Fruit fly (Drosophila melanogaster) whole organism, prepupa: Measurements from ENCODE around the gene Pitslre.

ENCODE experiments used
- CG16779 ChIP-seq: fragments of 200-800 bp; sonication (Bioruptor generic); optimal IDR thresholded peaks from 3 replicates; lab custom pipeline; 2017; ENCODE audit warnings: missing biosample characterization, mild to moderate bottlenecking, missing genetic modification characterization
- CG31627 ChIP-seq: fragments of 200-800 bp; sonication (Bioruptor generic); optimal IDR thresholded peaks from 3 replicates; lab custom pipeline; 2016; ENCODE audit warnings: missing biosample characterization, missing genetic modification characterization
- Eip78C ChIP-seq: fragments of 200-800 bp; sonication (Bioruptor generic); peaks from one replicate; lab custom pipeline; 2016; ENCODE audit warnings: missing biosample characterization, missing genetic modification characterization
- Gug ChIP-seq: fragments of 200-800 bp; sonication (Bioruptor generic); IDR thresholded peaks from 2 replicates; pipeline ENCODE4 v1.3.6; 2022; ENCODE audit warnings: missing biosample characterization, missing genetic modification characterization
- Hr38 ChIP-seq: sonication (Bioruptor generic); optimal IDR thresholded peaks from 2 replicates; lab custom pipeline; 2016; ENCODE audit warnings: missing biosample characterization, missing genetic modification characterization
- Hr39 ChIP-seq: fragments of 200-800 bp; sonication (Bioruptor generic); optimal IDR thresholded peaks from 2 replicates; lab custom pipeline; 2016; ENCODE audit warnings: missing biosample characterization, missing genetic modification characterization
- cyc ChIP-seq: fragments of 200-800 bp; sonication (Bioruptor generic); optimal IDR thresholded peaks from 3 replicates; lab custom pipeline; 2016; ENCODE audit warnings: missing biosample characterization, missing genetic modification characterization
- fd85E ChIP-seq: fragments of 200-800 bp; sonication (Bioruptor generic); optimal IDR thresholded peaks from 3 replicates; lab custom pipeline; 2016; ENCODE audit warnings: missing biosample characterization, missing genetic modification characterization
- fkh ChIP-seq: fragments of 200-800 bp; sonication (Bioruptor generic); optimal IDR thresholded peaks from 3 replicates; lab custom pipeline; 2017; ENCODE audit warnings: missing biosample characterization, mild to moderate bottlenecking, missing genetic modification characterization, moderate library complexity
- spab ChIP-seq: fragments of 200-800 bp; sonication (Bioruptor generic); optimal IDR thresholded peaks from 2 replicates; lab custom pipeline; 2017; ENCODE audit warnings: missing biosample characterization, mild to moderate bottlenecking, missing genetic modification characterization, missing genetic modification reagents
- ss ChIP-seq, 2 experiments: fragments of 200-800 bp; sonication (Bioruptor generic); optimal IDR thresholded peaks; 2 replicates in 1 of 2; 3 replicates in 1 of 2; lab custom pipeline; 2017 to 2018; ENCODE audit warnings: mild to moderate bottlenecking in 2 of 2, missing biosample characterization in 2 of 2, missing genetic modification characterization in 2 of 2, moderate library complexity in 1 of 2
- svp ChIP-seq: fragments of 200-800 bp; sonication (Bioruptor generic); peaks from one replicate; lab custom pipeline; 2016; ENCODE audit warnings: missing biosample characterization, missing genetic modification characterization

DNA sequence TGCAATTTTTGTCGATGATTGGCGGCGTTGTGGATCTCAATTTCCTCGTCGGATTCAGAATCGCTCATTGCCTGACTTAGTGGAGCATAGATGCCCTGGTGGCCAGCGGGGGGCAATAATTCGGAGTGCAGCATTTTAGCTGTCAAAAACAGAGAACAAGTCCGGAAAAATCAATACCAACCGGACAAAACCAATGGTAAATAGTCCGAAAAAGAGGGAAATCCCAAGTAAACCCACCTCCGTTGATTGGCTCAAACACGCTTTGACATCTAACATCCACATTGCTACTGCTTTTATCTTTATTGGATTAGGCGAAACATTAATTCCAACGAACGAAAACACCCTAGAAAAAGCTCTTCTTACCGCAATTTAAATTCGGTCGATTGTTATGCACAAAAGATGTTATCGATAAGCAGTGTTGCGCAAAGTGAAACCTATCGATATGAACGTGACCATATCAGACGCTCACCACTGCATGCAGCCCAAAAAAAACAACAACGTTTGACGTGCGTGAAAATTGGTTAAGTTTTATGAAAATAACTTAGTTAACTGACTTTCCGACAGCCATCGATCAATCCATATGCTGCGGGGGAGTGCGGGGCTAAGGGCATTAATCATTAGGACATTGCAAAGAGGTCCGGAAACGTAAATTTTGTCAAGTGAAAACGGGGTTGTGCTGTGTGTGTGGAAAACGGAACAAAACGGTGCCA lies 44.5 kb downstream of the Pitslre start, which contains the start of the genes CG3618 and Pka-R1:
- no peak for TF ChIP-seq Hr39 (GFP tag; lab: Kevin White, UChicago)
- TF ChIP-seq CG31627 (GFP tag; lab: Kevin White, UChicago), result peak; percentile 2
- TF ChIP-seq cyc (GFP tag; lab: Kevin White, UChicago), result no peak
- TF ChIP-seq Hr38 (GFP tag; lab: Kevin White, UChicago), result no peak
- no peak for TF ChIP-seq ss (GFP tag; optimal IDR thresholded peaks at IDR 0.05; lab: Kevin White, UChicago)
- TF ChIP-seq spab, result no peak
- no peak for TF ChIP-seq svp (GFP tag; lab: Kevin White, UChicago)
- TF ChIP-seq fd85E (GFP tag; lab: Kevin White, UChicago), result no peak
- TF ChIP-seq Eip78C (GFP tag; lab: Kevin White, UChicago), result no peak
- TF ChIP-seq CG16779 (tag; lab: Kevin White, UChicago), result no peak
- TF ChIP-seq Gug (GFP tag; lab: Robert Waterston, UW), result no peak
- TF ChIP-seq fkh (GFP tag; lab: Kevin White, UChicago), result no peak
